Fruit fly (Drosophila melanogaster): ENCODE results near the gene Invadolysin.

Gene Invadolysin

dm6 chr3R:10190084-10190782, 45.8 kb downstream of the Invadolysin start, which contains the start of gene Syn:
TSS of gene Syn (plus strand) at chr3R:10190689.
- TF ChIP-seq CG8478 (optimal IDR thresholded peaks at IDR 0.05) (no peak), usp (GFP tag; optimal IDR thresholded peaks at IDR 0.05) (no peak), psq (optimal IDR thresholded peaks at IDR 0.05) (no peak), EcR (GFP tag; optimal IDR thresholded peaks at IDR 0.05) (no peak), Dll (optimal IDR thresholded peaks at IDR 0.05) (no peak), pan (optimal IDR thresholded peaks at IDR 0.05) (no peak)

dm6 chr3R:10203554-10203953, 59.1 kb downstream of the Invadolysin start:
- TF ChIP-seq EcR (GFP tag; optimal IDR thresholded peaks at IDR 0.05) (no peak), pan (optimal IDR thresholded peaks at IDR 0.05) (no peak)

- TF ChIP-seq psq (optimal IDR thresholded peaks at IDR 0.05) (no peak), Dll (optimal IDR thresholded peaks at IDR 0.05) (no peak), pan (optimal IDR thresholded peaks at IDR 0.05) (no peak), usp (GFP tag; optimal IDR thresholded peaks at IDR 0.05) (no peak), EcR (GFP tag; optimal IDR thresholded peaks at IDR 0.05) (no peak)
These were observed 62.3 kb downstream of the Invadolysin start for dm6 chr3R:10206740-10207139.

Data from whole organism.